Worm (Caenorhabditis elegans) whole organism, L1 larva: ENCODE results near the gene T09F3.2.

Source experiments
- alr-1 ChIP-seq: fragments of 200-800 bp; sonication (Bioruptor generic); optimal IDR thresholded peaks from 2 replicates; lab custom pipeline; 2018; ENCODE audit warnings: borderline replicate concordance, mild to moderate bottlenecking, missing genetic modification characterization, missing compliant biosample characterization
- lsy-2 ChIP-seq, 2 experiments: fragments of 150-350 bp; optimal IDR thresholded peaks; 2 replicates each; lab custom pipeline; 2014; ENCODE audit warnings: missing biosample characterization in 2 of 2, missing genetic modification characterization in 2 of 2
- unc-62 ChIP-seq: fragments of 150-350 bp; optimal IDR thresholded peaks from 2 replicates; lab custom pipeline; 2014; ENCODE audit warnings: missing biosample characterization, missing genetic modification reagents, missing genetic modification characterization
- zag-1 ChIP-seq: fragments of 150-350 bp; optimal IDR thresholded peaks from 2 replicates; lab custom pipeline; 2014; ENCODE audit warnings: missing biosample characterization, missing genetic modification characterization

DNA sequence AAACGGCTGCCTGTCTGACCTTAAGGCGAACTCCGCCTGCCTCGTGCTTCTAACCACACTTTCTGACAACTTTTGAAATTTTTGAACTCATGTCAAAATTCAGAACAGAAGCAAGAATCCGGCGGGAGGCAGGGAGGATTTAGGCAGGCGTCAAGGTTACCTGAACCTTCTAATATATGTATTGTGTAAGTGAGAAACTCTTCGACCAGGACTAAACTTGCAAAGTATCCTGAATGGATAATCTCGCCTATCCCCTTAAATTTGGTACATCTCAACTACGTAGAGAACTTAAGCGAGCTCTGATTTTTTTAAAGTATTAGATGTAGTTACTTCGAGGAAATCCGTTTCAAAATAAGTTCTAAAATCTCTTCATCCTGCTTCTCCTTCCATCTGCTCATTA, 20.0 kb downstream of the T09F3.2 start, which contains the start of gene E04D5.5:
- TF ChIP-seq alr-1 (tag; lab: Kevin White, UChicago): no peak
- TF ChIP-seq unc-62 (GFP tag; lab: Kevin White, UChicago): no peak
- no peak for TF ChIP-seq lsy-2 (tag; optimal IDR thresholded peaks at IDR 0.05; lab: Kevin White, UChicago)
- no peak for TF ChIP-seq zag-1 (tag; lab: Kevin White, UChicago)
